Fruit fly (Drosophila melanogaster) Kc167 (cell line): ENCODE measurements around the gene CG42811.

Experiments used
- Myc ChIP-seq: fragments of >200 bp; optimal IDR thresholded peaks from 2 replicates; lab custom pipeline; 2017; ENCODE audit warnings: missing external identifiers
- Sin3A ChIP-seq: fragments of >200 bp; optimal IDR thresholded peaks from 2 replicates; lab custom pipeline; 2018; ENCODE audit warnings: missing external identifiers
- h ChIP-seq: fragments of >200 bp; optimal IDR thresholded peaks from 3 replicates; lab custom pipeline; 2018; ENCODE audit warnings: missing external identifiers
- insv ChIP-seq: fragments of >200 bp; optimal IDR thresholded peaks from 3 replicates; lab custom pipeline; 2018; ENCODE audit warnings: missing external identifiers
- psq ChIP-seq: fragments of >200 bp; optimal IDR thresholded peaks from 2 replicates; lab custom pipeline; 2017; ENCODE audit warnings: missing external identifiers
- ttk ChIP-seq: sonication (Bioruptor generic); optimal IDR thresholded peaks from 2 replicates; lab custom pipeline; 2017; ENCODE audit warnings: missing external identifiers

DNA sequence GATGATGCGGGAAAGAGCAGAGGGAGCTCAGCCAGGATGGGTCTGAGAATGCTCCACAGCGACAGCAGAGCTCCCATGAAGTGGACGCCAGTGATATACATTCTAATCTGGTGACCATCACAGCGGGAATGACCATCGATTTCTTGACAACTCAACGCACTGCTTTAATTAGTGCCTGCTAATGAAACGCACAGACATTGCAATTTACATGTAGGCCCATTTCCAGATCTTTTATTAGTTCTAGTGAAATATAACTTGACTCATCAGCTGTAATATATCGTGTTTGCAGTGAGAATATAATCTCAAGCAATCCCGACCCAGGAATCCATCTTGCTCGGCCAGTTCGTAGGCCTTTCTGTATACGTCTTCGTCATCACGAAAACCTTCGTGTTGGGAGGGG lies at the start of gene CG42811:
- TF ChIP-seq psq (no peak), Myc (lab: Kevin White, UChicago) (no peak), ttk (lab: Kevin White, UChicago) (no peak), Sin3A (lab: Kevin White, UChicago) (no peak), h (lab: Kevin White, UChicago) (no peak), insv (lab: Kevin White, UChicago) (no peak)
